Worm (Caenorhabditis elegans) whole organism, young adult: Measurements from ENCODE around the gene klp-3.
A peak's percentile ranks its signal among the peaks of the same experiment; 100 is the strongest.

ENCODE experiments used
- C17E4.6 ChIP-seq: fragments of 200-800 bp; sonication (Bioruptor generic); IDR thresholded peaks from 2 replicates; pipeline ENCODE4 v1.3.6; 2022; ENCODE audit warnings: missing genetic modification reagents, missing genetic modification characterization, missing compliant biosample characterization
- F33H1.4 ChIP-seq: fragments of 200-800 bp; sonication (Bioruptor generic); IDR thresholded peaks from 2 replicates; pipeline ENCODE4 v1.3.6; 2022; ENCODE audit warnings: missing genetic modification reagents, missing genetic modification characterization, missing compliant biosample characterization
- F57C9.4 ChIP-seq: sonication (generic microtip); optimal IDR thresholded peaks from 2 replicates; lab custom pipeline; 2017; ENCODE audit warnings: mild to moderate bottlenecking, missing genetic modification characterization, missing compliant biosample characterization
- K12H6.12 ChIP-seq: fragments of 200-800 bp; sonication (Bioruptor generic); optimal IDR thresholded peaks from 2 replicates; lab custom pipeline; 2018; ENCODE audit warnings: mild to moderate bottlenecking, missing genetic modification characterization, missing compliant biosample characterization
- akir-1 ChIP-seq: fragments of 200-800 bp; sonication (Bioruptor generic); optimal IDR thresholded peaks from 2 replicates; lab custom pipeline; 2018; ENCODE audit warnings: mild to moderate bottlenecking, missing genetic modification characterization, moderate library complexity, missing compliant biosample characterization
- atf-7 ChIP-seq: sonication (generic microtip); optimal IDR thresholded peaks from 2 replicates; lab custom pipeline; 2017; ENCODE audit warnings: mild to moderate bottlenecking, missing genetic modification characterization, missing compliant biosample characterization
- athp-1 ChIP-seq: sonication (generic microtip); optimal IDR thresholded peaks from 2 replicates; lab custom pipeline; 2017; ENCODE audit warnings: mild to moderate bottlenecking, missing genetic modification characterization, missing compliant biosample characterization
- attf-5 ChIP-seq: fragments of 200-800 bp; sonication (Bioruptor generic); optimal IDR thresholded peaks from 2 replicates; lab custom pipeline; 2018; ENCODE audit warnings: mild to moderate bottlenecking, missing genetic modification characterization, missing compliant biosample characterization
- bed-1 ChIP-seq: fragments of 200-800 bp; sonication (Bioruptor generic); IDR thresholded peaks from 2 replicates; pipeline ENCODE4 v1.3.6; 2022; ENCODE audit warnings: missing genetic modification reagents, missing genetic modification characterization, missing compliant biosample characterization
- bed-2 ChIP-seq: fragments of 200-800 bp; sonication (Bioruptor generic); IDR thresholded peaks from 2 replicates; pipeline ENCODE4 v1.3.6; 2022; ENCODE audit warnings: missing genetic modification reagents, missing genetic modification characterization, missing compliant biosample characterization
- cebp-2 ChIP-seq: fragments of 200-800 bp; sonication (Bioruptor generic); IDR thresholded peaks from 2 replicates; pipeline ENCODE4 v1.3.6; 2022; ENCODE audit warnings: missing genetic modification characterization, missing compliant biosample characterization
- ceh-100 ChIP-seq: fragments of 200-800 bp; sonication (Bioruptor generic); IDR thresholded peaks from 2 replicates; pipeline ENCODE4 v1.3.6; 2022; ENCODE audit warnings: missing genetic modification reagents, missing genetic modification characterization, missing compliant biosample characterization
- ceh-27 ChIP-seq: fragments of 200-800 bp; sonication (Bioruptor generic); optimal IDR thresholded peaks from 2 replicates; lab custom pipeline; 2018; ENCODE audit warnings: mild to moderate bottlenecking, missing genetic modification characterization, moderate library complexity, missing compliant biosample characterization
- chd-7 ChIP-seq: sonication (generic microtip); optimal IDR thresholded peaks from 2 replicates; lab custom pipeline; 2016; ENCODE audit warnings: mild to moderate bottlenecking, missing genetic modification characterization, moderate library complexity, missing compliant biosample characterization
- dox-1 ChIP-seq: fragments of 200-800 bp; sonication (Bioruptor generic); IDR thresholded peaks from 2 replicates; pipeline ENCODE4 v1.3.6; 2022; ENCODE audit warnings: missing genetic modification reagents, missing genetic modification characterization, missing compliant biosample characterization
- egl-18 ChIP-seq: fragments of 200-800 bp; sonication (Bioruptor generic); IDR thresholded peaks from 2 replicates; pipeline ENCODE4 v1.3.6; 2022; ENCODE audit warnings: missing genetic modification reagents, missing genetic modification characterization, missing compliant biosample characterization
- ekl-4 ChIP-seq: fragments of 200-800 bp; sonication (Bioruptor generic); IDR thresholded peaks from 2 replicates; pipeline ENCODE4 v1.3.6; 2022; ENCODE audit warnings: missing genetic modification reagents, missing genetic modification characterization, missing compliant biosample characterization
- fkh-3 ChIP-seq: sonication (generic microtip); optimal IDR thresholded peaks from 2 replicates; lab custom pipeline; 2016; ENCODE audit warnings: mild to moderate bottlenecking, missing genetic modification characterization, missing compliant biosample characterization
- him-1 ChIP-seq: sonication (generic microtip); optimal IDR thresholded peaks from 2 replicates; lab custom pipeline; 2016; ENCODE audit warnings: missing genotype, missing genetic modification reagents, missing genetic modification characterization, missing compliant biosample characterization
- hlh-26 ChIP-seq: fragments of 200-800 bp; sonication (Bioruptor generic); conservative IDR thresholded peaks from 2 replicates; pipeline ENCODE4 v1.3.6; 2022; ENCODE audit warnings: missing genetic modification reagents, missing genetic modification characterization, missing compliant biosample characterization
- hmg-1.2 ChIP-seq: fragments of 200-800 bp; sonication (Bioruptor generic); IDR thresholded peaks from 2 replicates; pipeline ENCODE4 v1.3.6; 2022; ENCODE audit warnings: missing genetic modification reagents, missing genetic modification characterization, missing compliant biosample characterization
- hmg-20 ChIP-seq: fragments of 200-800 bp; sonication (Bioruptor generic); IDR thresholded peaks from 2 replicates; pipeline ENCODE4 v1.3.6; 2022; ENCODE audit warnings: missing genetic modification reagents, missing genetic modification characterization, missing compliant biosample characterization
- let-526 ChIP-seq: fragments of 200-800 bp; sonication (Bioruptor generic); IDR thresholded peaks from 2 replicates; pipeline ENCODE4 v1.3.6; 2022; ENCODE audit warnings: missing genetic modification reagents, missing genetic modification characterization, missing compliant biosample characterization
- let-607 ChIP-seq, 2 experiments: fragments of 200-800 bp in 1 of 2; sonication (Bioruptor generic) in 1 of 2; sonication (generic microtip) in 1 of 2; optimal IDR thresholded peaks; 2 replicates each; lab custom pipeline; 2016 to 2018; ENCODE audit warnings: mild to moderate bottlenecking in 2 of 2, missing compliant biosample characterization in 2 of 2, missing genetic modification characterization in 2 of 2, moderate library complexity in 2 of 2, missing genotype in 1 of 2
- lin-54 ChIP-seq: fragments of 200-800 bp; sonication (Bioruptor generic); optimal IDR thresholded peaks from 2 replicates; lab custom pipeline; 2018; ENCODE audit warnings: mild to moderate bottlenecking, missing genetic modification characterization, missing compliant biosample characterization
- lir-1 ChIP-seq: fragments of 200-800 bp; sonication (Bioruptor generic); conservative IDR thresholded peaks from 2 replicates; pipeline ENCODE4 v1.3.6; 2022; ENCODE audit warnings: missing genetic modification reagents, missing genetic modification characterization, missing compliant biosample characterization
- lsl-1 ChIP-seq: fragments of 200-800 bp; sonication (Bioruptor generic); optimal IDR thresholded peaks from 2 replicates; lab custom pipeline; 2018; ENCODE audit warnings: mild to moderate bottlenecking, missing genetic modification characterization, moderate library complexity, missing compliant biosample characterization
- madf-6 ChIP-seq: fragments of 200-800 bp; sonication (Bioruptor generic); IDR thresholded peaks from 2 replicates; pipeline ENCODE4 v1.3.6; 2022; ENCODE audit warnings: missing genetic modification reagents, missing genetic modification characterization, missing compliant biosample characterization
- mel-28 ChIP-seq: sonication (generic microtip); optimal IDR thresholded peaks from 2 replicates; lab custom pipeline; 2016; ENCODE audit warnings: borderline replicate concordance, mild to moderate bottlenecking, missing genetic modification characterization, missing compliant biosample characterization
- mes-4 ChIP-seq: sonication (generic microtip); optimal IDR thresholded peaks from 2 replicates; lab custom pipeline; 2016; ENCODE audit warnings: missing genotype, missing genetic modification characterization, missing compliant biosample characterization
- nfya-2 ChIP-seq: fragments of 200-800 bp; sonication (Bioruptor generic); IDR thresholded peaks from 2 replicates; pipeline ENCODE4 v1.3.6; 2022; ENCODE audit warnings: missing genetic modification reagents, missing genetic modification characterization, missing compliant biosample characterization
- nhr-27 ChIP-seq: fragments of 200-800 bp; sonication (Bioruptor generic); optimal IDR thresholded peaks from 2 replicates; lab custom pipeline; 2018; ENCODE audit warnings: mild to moderate bottlenecking, missing genetic modification characterization, moderate library complexity, missing compliant biosample characterization
- nhr-80 ChIP-seq: sonication (generic microtip); optimal IDR thresholded peaks from 2 replicates; lab custom pipeline; 2016; ENCODE audit warnings: missing genetic modification characterization, missing compliant biosample characterization
- pbrm-1 ChIP-seq: fragments of 200-800 bp; sonication (Bioruptor generic); IDR thresholded peaks from 2 replicates; pipeline ENCODE4 v1.3.6; 2022; ENCODE audit warnings: missing genetic modification reagents, missing genetic modification characterization, missing compliant biosample characterization
- pha-4 ChIP-seq: fragments of 150-350 bp; sonication (generic microtip); optimal IDR thresholded peaks from 2 replicates; lab custom pipeline; 2014; ENCODE audit warnings: missing biosample characterization, missing genetic modification reagents, missing genetic modification characterization
- sea-2 ChIP-seq: fragments of 200-800 bp; sonication (Bioruptor generic); IDR thresholded peaks from 2 replicates; pipeline ENCODE4 v1.3.6; 2022; ENCODE audit warnings: missing genetic modification characterization, missing compliant biosample characterization
- snpc-3.4 ChIP-seq: sonication (generic microtip); optimal IDR thresholded peaks from 2 replicates; lab custom pipeline; 2017; ENCODE audit warnings: missing genetic modification characterization, mild to moderate bottlenecking, missing compliant biosample characterization, antibody characterized with exemption, moderate library complexity, missing genotype, missing genetic modification reagents
- sptf-2 ChIP-seq: fragments of 200-800 bp; sonication (Bioruptor generic); optimal IDR thresholded peaks from 2 replicates; lab custom pipeline; 2018; ENCODE audit warnings: mild to moderate bottlenecking, missing genetic modification characterization, missing compliant biosample characterization
- tbp1 ChIP-seq: fragments of 200-800 bp; sonication (Bioruptor generic); optimal IDR thresholded peaks from 2 replicates; lab custom pipeline; 2018; ENCODE audit warnings: mild to moderate bottlenecking, missing genetic modification characterization, missing compliant biosample characterization
- tbx-9 ChIP-seq: sonication (generic microtip); optimal IDR thresholded peaks from 2 replicates; lab custom pipeline; 2016; ENCODE audit warnings: borderline replicate concordance, missing genetic modification characterization, inconsistent platforms, missing compliant biosample characterization
- zfh-2 ChIP-seq: fragments of 200-800 bp; sonication (Bioruptor generic); conservative IDR thresholded peaks from 2 replicates; pipeline ENCODE4 v1.3.6; 2022; ENCODE audit warnings: missing genetic modification reagents, missing genetic modification characterization, missing compliant biosample characterization
- ztf-25 ChIP-seq: fragments of 200-800 bp; sonication (Bioruptor generic); IDR thresholded peaks from 2 replicates; pipeline ENCODE4 v1.3.6; 2022; ENCODE audit warnings: missing genetic modification reagents, missing genetic modification characterization, missing compliant biosample characterization
- ztf-3 ChIP-seq: fragments of 200-800 bp; sonication (Bioruptor generic); optimal IDR thresholded peaks from 2 replicates; lab custom pipeline; 2018; ENCODE audit warnings: mild to moderate bottlenecking, missing genetic modification characterization, missing compliant biosample characterization

Gene klp-3

DNA sequence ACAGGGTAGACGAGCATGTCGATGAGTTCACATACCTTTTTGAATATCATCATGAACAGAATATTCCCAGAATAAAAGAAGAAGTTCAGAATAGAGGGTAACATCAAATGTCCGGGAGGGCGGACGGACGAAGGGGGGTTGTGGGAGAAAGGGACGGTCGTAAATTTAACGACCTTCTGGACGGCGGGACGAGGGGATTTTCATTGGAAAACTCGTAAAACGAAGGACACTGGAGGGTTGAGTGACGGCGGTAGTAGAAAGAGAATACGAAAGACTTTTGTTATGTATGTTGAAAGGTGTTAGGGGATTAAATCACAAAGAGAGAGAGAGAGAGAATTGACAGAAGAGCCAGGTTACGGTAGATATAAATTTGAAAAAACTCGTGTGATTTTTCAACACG, 8.4 kb downstream of the klp-3 start:
- TF ChIP-seq dox-1 (GFP tag; lab: Robert Waterston, UW) (no peak), lin-54 (no peak), atf-7 (tag; lab: Kevin White, UChicago) (no peak), pha-4 (no peak), lir-1 (GFP tag; lab: Robert Waterston, UW) (no peak), hmg-20 (GFP tag; lab: Robert Waterston, UW) (no peak), mes-4 (no peak), akir-1 (GFP tag; lab: Kevin White, UChicago) (no peak), nfya-2 (GFP tag; lab: Robert Waterston, UW) (no peak), ekl-4 (GFP tag; lab: Robert Waterston, UW) (no peak), let-607 (tag; optimal IDR thresholded peaks at IDR 0.05; lab: Kevin White, UChicago) (no peak), cebp-2 (GFP tag; lab: Robert Waterston, UW) (no peak), athp-1 (tag; lab: Kevin White, UChicago) (no peak), pbrm-1 (GFP tag; lab: Robert Waterston, UW) (no peak), C17E4.6 (GFP tag; lab: Robert Waterston, UW) (no peak), let-526 (GFP tag; lab: Robert Waterston, UW) (no peak), ceh-100 (GFP tag; lab: Robert Waterston, UW) (no peak), fkh-3 (tag; lab: Kevin White, UChicago) (no peak), sea-2 (GFP tag; lab: Robert Waterston, UW) (no peak), snpc-3.4 (no peak)

DNA sequence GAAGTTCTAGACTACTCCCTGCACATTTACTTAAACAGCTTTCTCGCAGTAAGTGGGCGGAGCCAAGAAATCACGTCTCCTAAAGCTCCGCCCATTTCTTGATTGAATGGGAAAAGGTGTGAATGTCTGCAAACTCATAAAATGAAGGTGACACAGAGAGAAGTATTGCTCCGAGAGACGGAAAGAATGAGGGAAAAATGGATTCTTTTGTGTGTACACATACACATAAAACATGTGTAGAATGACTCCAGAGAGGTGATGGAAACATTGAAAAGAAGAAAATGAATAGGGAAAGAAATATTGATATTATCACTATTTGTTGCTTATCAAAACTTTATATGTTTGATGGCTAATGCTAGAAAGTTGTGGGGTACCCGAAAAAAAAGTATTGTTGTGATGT, 9.3 kb downstream of the klp-3 start:
- no peak for TF ChIP-seq ztf-25 (GFP tag; lab: Robert Waterston, UW)
- peak; percentile 36 for TF ChIP-seq nhr-80 (tag; lab: Kevin White, UChicago)

DNA sequence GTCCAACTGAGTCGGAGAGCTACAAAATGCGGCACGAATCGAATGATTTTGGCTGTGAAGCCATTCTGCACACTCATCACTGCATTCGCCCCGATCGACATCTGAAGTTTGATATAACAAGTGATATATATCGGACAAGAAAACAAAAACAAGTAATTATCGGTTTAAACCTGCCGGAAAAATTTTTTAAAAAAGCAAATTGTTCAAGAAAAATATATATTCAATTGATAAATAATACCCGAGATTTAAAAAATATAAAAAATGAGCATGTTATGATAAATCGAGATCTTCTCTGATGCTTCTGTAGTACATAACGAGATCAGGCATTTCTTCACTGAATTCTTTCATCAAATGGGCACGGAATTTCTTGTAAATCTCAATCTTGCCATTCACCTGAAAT, 11.5 kb downstream of the klp-3 start, which contains the start of gene T09A5.5:
T09A5.5 (minus strand) TSS at position 101 of the 400 bp plus-strand sequence.
- TF ChIP-seq ceh-100 (GFP tag; lab: Robert Waterston, UW) (no peak), madf-6 (peak; percentile 32; the same call in 1 of the 2 replicates), him-1 (tag; lab: Kevin White, UChicago) (no peak), F57C9.4 (tag; lab: Kevin White, UChicago) (no peak), hmg-1.2 (GFP tag; lab: Robert Waterston, UW) (no peak)

DNA sequence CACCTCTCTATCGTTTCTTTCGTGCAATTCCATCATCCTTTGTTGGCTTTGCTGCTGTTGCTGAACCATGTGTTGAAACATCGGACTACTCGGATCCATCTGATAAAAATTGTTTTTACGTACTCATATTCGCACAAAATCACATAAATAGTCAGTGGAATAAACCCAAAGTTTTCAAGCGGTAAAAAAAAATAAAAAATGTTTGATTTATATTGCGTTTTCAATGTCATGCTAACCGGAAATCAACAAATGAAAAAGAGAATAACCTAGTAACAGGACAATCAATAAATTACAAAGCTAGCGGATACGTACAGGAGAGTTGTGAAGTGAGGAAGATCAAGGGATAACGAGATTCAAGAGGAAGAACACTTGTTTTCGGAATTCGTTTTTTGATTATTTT, 12.8 kb downstream of the klp-3 start, which contains the start of gene mdt-10:
mdt-10 (minus strand) TSS at position 101 of the 400 bp plus-strand sequence.
- TF ChIP-seq chd-7 (tag; lab: Kevin White, UChicago) (no peak), sptf-2 (no peak), bed-1 (GFP tag; lab: Robert Waterston, UW) (no peak), zfh-2 (GFP tag; lab: Robert Waterston, UW) (no peak), lsl-1 (GFP tag; lab: Kevin White, UChicago) (no peak), nhr-27 (tag; lab: Kevin White, UChicago) (no peak), mel-28 (tag; lab: Kevin White, UChicago) (no peak), attf-5 (no peak), ceh-27 (GFP tag; lab: Kevin White, UChicago) (no peak), tbp1 (GFP tag; lab: Kevin White, UChicago) (no peak), K12H6.12 (tag; lab: Kevin White, UChicago) (no peak), F33H1.4 (no peak), lin-54 (no peak), ztf-3 (GFP tag; lab: Kevin White, UChicago) (no peak), tbx-9 (tag; lab: Kevin White, UChicago) (no peak), bed-2 (GFP tag; lab: Robert Waterston, UW) (no peak), ceh-100 (GFP tag; lab: Robert Waterston, UW) (no peak), madf-6 (no peak), egl-18 (no peak), hlh-26 (GFP tag; lab: Robert Waterston, UW) (no peak)
- TF ChIP-seq, all 124 proteins: peak for 0
